Worm (Caenorhabditis elegans): Measurements from ENCODE around the gene pde-4.

DNA sequence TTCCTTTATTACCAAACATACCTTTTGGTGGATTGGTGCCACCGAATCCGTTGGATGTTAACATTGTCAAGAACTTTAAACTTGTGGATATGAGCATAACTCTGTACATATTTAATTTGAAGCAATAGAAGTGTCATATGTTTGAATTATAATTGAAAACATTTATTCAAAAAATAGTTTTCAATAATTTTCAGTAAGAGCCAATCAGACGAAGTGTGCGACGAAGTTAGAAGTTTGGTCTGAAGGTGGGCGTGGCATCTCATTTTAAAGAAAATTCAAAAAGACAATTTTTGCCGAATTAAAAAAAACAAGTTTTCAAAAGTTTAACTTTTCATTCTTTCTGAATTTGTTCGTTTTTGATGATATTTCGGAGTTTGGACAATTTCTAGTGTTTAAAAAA is 56.2 kb downstream of the pde-4 start, which contains the start of gene syd-1:
- TF ChIP-seq Y53F4B.3 (GFP tag; IDR thresholded peaks at IDR 0.05) = no peak
- no peak for TF ChIP-seq ama-1 (optimal IDR thresholded peaks at IDR 0.05)
- no peak for TF ChIP-seq ama-1 (GFP tag; optimal IDR thresholded peaks at IDR 0.05)
- TF ChIP-seq nfya-1 (tag; optimal IDR thresholded peaks at IDR 0.05; ENCODE audit: borderline replicate concordance, insufficient read depth) = no peak
- no peak for TF ChIP-seq hlh-26 (GFP tag; conservative IDR thresholded peaks at IDR 0.05)
- no peak for TF ChIP-seq F57A8.1 (GFP tag; optimal IDR thresholded peaks at IDR 0.05)
- no peak for TF ChIP-seq egl-44 (GFP tag; IDR thresholded peaks at IDR 0.05)

Measured in whole organism, young adult.